Fruit fly (Drosophila melanogaster) whole organism, embryonic: Measurements from ENCODE around the gene Sidpn.
A peak's percentile ranks its signal among the peaks of the same experiment; 100 is the strongest.

Experiments used
- Abd-B ChIP-seq: fragments of 200-800 bp; sonication (Bioruptor generic); optimal IDR thresholded peaks from 2 replicates; lab custom pipeline; 2018; ENCODE audit warnings: missing biosample characterization, mild to moderate bottlenecking, missing genetic modification characterization, moderate library complexity
- Adf1 ChIP-seq: fragments of 200-800 bp; sonication (Bioruptor generic); IDR thresholded peaks from 2 replicates; pipeline ENCODE4 v1.3.6; 2022; ENCODE audit warnings: missing biosample characterization, missing genetic modification characterization
- Atf-2 ChIP-seq: fragments of 200-800 bp; sonication (Bioruptor generic); optimal IDR thresholded peaks from 2 replicates; lab custom pipeline; 2016; ENCODE audit warnings: missing biosample characterization, missing genetic modification characterization
- Bdp1 ChIP-seq: fragments of 200-800 bp; sonication (Bioruptor generic); optimal IDR thresholded peaks from 3 replicates; lab custom pipeline; 2016; ENCODE audit warnings: missing biosample characterization, missing genetic modification characterization
- CG14441 ChIP-seq: fragments of 200-800 bp; sonication (Bioruptor generic); IDR thresholded peaks from 2 replicates; pipeline ENCODE4 v1.3.6; 2022; ENCODE audit warnings: missing biosample characterization, missing genetic modification characterization
- CG1602 ChIP-seq: fragments of 200-800 bp; sonication (Bioruptor generic); optimal IDR thresholded peaks from 3 replicates; lab custom pipeline; 2016; ENCODE audit warnings: missing biosample characterization, missing genetic modification characterization
- CG17912 ChIP-seq: fragments of 200-800 bp; sonication (Bioruptor generic); optimal IDR thresholded peaks from 2 replicates; lab custom pipeline; 2018; ENCODE audit warnings: missing biosample characterization, mild to moderate bottlenecking, missing genetic modification characterization
- CG2202 ChIP-seq: fragments of 200-800 bp; sonication (Bioruptor generic); optimal IDR thresholded peaks from 2 replicates; lab custom pipeline; 2018; ENCODE audit warnings: missing biosample characterization, mild to moderate bottlenecking, missing genetic modification characterization
- CG2889 ChIP-seq: fragments of 200-800 bp; sonication (Bioruptor generic); IDR thresholded peaks from 3 replicates; pipeline ENCODE4 v1.3.6; 2022; ENCODE audit warnings: missing biosample characterization, missing genetic modification characterization
- CG31441 ChIP-seq: fragments of 200-800 bp; sonication (Bioruptor generic); IDR thresholded peaks from 2 replicates; pipeline ENCODE4 v1.3.6; 2022; ENCODE audit warnings: missing biosample characterization, missing genetic modification characterization
- CG3838 ChIP-seq: fragments of 200-800 bp; sonication (Bioruptor generic); optimal IDR thresholded peaks from 3 replicates; lab custom pipeline; 2016; ENCODE audit warnings: missing biosample characterization, missing genetic modification characterization
- CG43689 ChIP-seq: fragments of 200-800 bp; sonication (Bioruptor generic); IDR thresholded peaks from 2 replicates; pipeline ENCODE4 v1.3.6; 2022; ENCODE audit warnings: missing biosample characterization, missing genetic modification characterization
- CG4424 ChIP-seq: fragments of 200-800 bp; sonication (Bioruptor generic); optimal IDR thresholded peaks from 3 replicates; lab custom pipeline; 2016; ENCODE audit warnings: missing biosample characterization, missing genetic modification characterization
- CG4707 ChIP-seq: fragments of 200-800 bp; sonication (Bioruptor generic); optimal IDR thresholded peaks from 2 replicates; lab custom pipeline; 2018; ENCODE audit warnings: missing biosample characterization, mild to moderate bottlenecking, missing genetic modification characterization, moderate library complexity
- CG4730 ChIP-seq: fragments of 200-800 bp; sonication (Bioruptor generic); IDR thresholded peaks from 2 replicates; pipeline ENCODE4 v1.3.6; 2022; ENCODE audit warnings: missing biosample characterization, missing genetic modification characterization
- CG7839 ChIP-seq: fragments of 200-800 bp; sonication (Bioruptor generic); optimal IDR thresholded peaks from 3 replicates; lab custom pipeline; 2018; ENCODE audit warnings: missing biosample characterization, mild to moderate bottlenecking, missing genetic modification characterization, moderate library complexity
- CG8281 ChIP-seq: fragments of 200-800 bp; sonication (Bioruptor generic); optimal IDR thresholded peaks from 2 replicates; lab custom pipeline; 2018; ENCODE audit warnings: missing biosample characterization, mild to moderate bottlenecking, missing genetic modification characterization, moderate library complexity
- Dp ChIP-seq: fragments of 200-800 bp; sonication (Bioruptor generic); optimal IDR thresholded peaks from 2 replicates; lab custom pipeline; 2018; ENCODE audit warnings: missing biosample characterization, mild to moderate bottlenecking, missing genetic modification characterization, moderate library complexity
- Fer2 ChIP-seq: fragments of 200-800 bp; sonication (Bioruptor generic); optimal IDR thresholded peaks from 2 replicates; lab custom pipeline; 2018; ENCODE audit warnings: missing biosample characterization, mild to moderate bottlenecking, missing genetic modification characterization, moderate library complexity
- HHEX ChIP-seq: fragments of 200-800 bp; sonication (Bioruptor generic); optimal IDR thresholded peaks from 3 replicates; lab custom pipeline; 2017; ENCODE audit warnings: missing biosample characterization, mild to moderate bottlenecking, missing genetic modification characterization, missing genetic modification reagents
- Hr39 ChIP-seq: fragments of >200 bp; optimal IDR thresholded peaks from 2 replicates; lab custom pipeline; 2017
- Scr ChIP-seq: fragments of 200-800 bp; sonication (Bioruptor generic); IDR thresholded peaks from 2 replicates; pipeline ENCODE4 v1.3.6; 2022; ENCODE audit warnings: missing biosample characterization, missing genetic modification characterization; ENCODE audit not compliant: partially characterized antibody
- Sry-δ ChIP-seq: fragments of 200-800 bp; sonication (Bioruptor generic); optimal IDR thresholded peaks from 2 replicates; lab custom pipeline; 2016; ENCODE audit warnings: missing biosample characterization, missing genetic modification characterization
- Tbp ChIP-seq: fragments of >200 bp; optimal IDR thresholded peaks from 2 replicates; lab custom pipeline; 2018; ENCODE audit warnings: missing biosample characterization, missing genetic modification characterization
- Vsx1 ChIP-seq: fragments of 200-800 bp; sonication (Bioruptor generic); optimal IDR thresholded peaks from 2 replicates; lab custom pipeline; 2017; ENCODE audit warnings: missing biosample characterization, mild to moderate bottlenecking, missing genetic modification characterization, missing genetic modification reagents
- chinmo ChIP-seq: fragments of 200-800 bp; sonication (Bioruptor generic); IDR thresholded peaks from 4 replicates; pipeline ENCODE4 v1.3.6; 2022; ENCODE audit warnings: missing biosample characterization, missing genetic modification characterization; ENCODE audit not compliant: partially characterized antibody
- dati ChIP-seq: fragments of 200-800 bp; sonication (Bioruptor generic); IDR thresholded peaks from 2 replicates; pipeline ENCODE4 v1.3.6; 2022; ENCODE audit warnings: missing biosample characterization, missing genetic modification characterization
- dmrt11E ChIP-seq: fragments of 200-800 bp; sonication (Bioruptor generic); optimal IDR thresholded peaks from 3 replicates; lab custom pipeline; 2018; ENCODE audit warnings: missing biosample characterization, mild to moderate bottlenecking, missing genetic modification characterization, moderate library complexity
- dysf ChIP-seq: fragments of 200-800 bp; sonication (Bioruptor generic); IDR thresholded peaks from 3 replicates; pipeline ENCODE4 v1.3.6; 2022; ENCODE audit warnings: missing biosample characterization, missing genetic modification characterization
- fd3F ChIP-seq: fragments of 200-800 bp; sonication (Bioruptor generic); optimal IDR thresholded peaks from 2 replicates; lab custom pipeline; 2018; ENCODE audit warnings: missing biosample characterization, mild to moderate bottlenecking, missing genetic modification characterization, moderate library complexity
- gce ChIP-seq: fragments of 200-800 bp; sonication (Bioruptor generic); IDR thresholded peaks from 3 replicates; pipeline ENCODE4 v1.3.6; 2022; ENCODE audit warnings: missing biosample characterization, missing genetic modification characterization
- insv ChIP-seq, 2 experiments: fragments of 200-800 bp; sonication (Bioruptor generic); optimal IDR thresholded peaks; 3 replicates each; lab custom pipeline; 2016 to 2018; ENCODE audit warnings: missing biosample characterization in 2 of 2, missing genetic modification characterization in 2 of 2
- knrl ChIP-seq: fragments of 200-800 bp; sonication (Bioruptor generic); IDR thresholded peaks from 3 replicates; pipeline ENCODE4 v1.3.6; 2022; ENCODE audit warnings: missing biosample characterization, missing genetic modification characterization; ENCODE audit not compliant: partially characterized antibody
- lmd ChIP-seq: fragments of 200-800 bp; sonication (Bioruptor generic); IDR thresholded peaks from 2 replicates; pipeline ENCODE4 v1.3.6; 2022; ENCODE audit warnings: missing biosample characterization, missing genetic modification characterization
- lov ChIP-seq, 2 experiments: fragments of 200-800 bp in 1 of 2; fragments of >200 bp in 1 of 2; sonication (Bioruptor generic) in 1 of 2; IDR thresholded peaks in 1 of 2; optimal IDR thresholded peaks in 1 of 2; 2 replicates in 1 of 2; 3 replicates in 1 of 2; pipeline versions ENCODE4 v1.3.6 to Lab custom; 2017 to 2022; ENCODE audit warnings: missing biosample characterization in 1 of 2, missing genetic modification characterization in 1 of 2
- luna ChIP-seq: fragments of 200-800 bp; sonication (Bioruptor generic); optimal IDR thresholded peaks from 2 replicates; lab custom pipeline; 2016; ENCODE audit warnings: missing biosample characterization, missing genetic modification characterization
- p53 ChIP-seq: fragments of 200-800 bp; sonication (Bioruptor generic); optimal IDR thresholded peaks from 2 replicates; lab custom pipeline; 2016; ENCODE audit warnings: missing biosample characterization, missing genetic modification characterization
- phol ChIP-seq: fragments of 200-800 bp; sonication (Bioruptor generic); optimal IDR thresholded peaks from 3 replicates; lab custom pipeline; 2018; ENCODE audit warnings: missing biosample characterization, mild to moderate bottlenecking, missing genetic modification characterization, moderate library complexity
- pita ChIP-seq: fragments of 200-800 bp; sonication (Bioruptor generic); optimal IDR thresholded peaks from 2 replicates; lab custom pipeline; 2017; ENCODE audit warnings: missing biosample characterization, mild to moderate bottlenecking, missing genetic modification characterization
- row ChIP-seq: fragments of 200-800 bp; sonication (Bioruptor generic); IDR thresholded peaks from 3 replicates; pipeline ENCODE4 v1.3.6; 2022; ENCODE audit warnings: missing biosample characterization, missing genetic modification characterization
- shn ChIP-seq: fragments of 200-800 bp; sonication (Bioruptor generic); optimal IDR thresholded peaks from 3 replicates; lab custom pipeline; 2016; ENCODE audit warnings: missing biosample characterization, missing genetic modification characterization
- sima ChIP-seq: fragments of 200-800 bp; sonication (Bioruptor generic); optimal IDR thresholded peaks from 2 replicates; lab custom pipeline; 2016; ENCODE audit warnings: missing biosample characterization, missing genetic modification characterization
- slou ChIP-seq: fragments of 200-800 bp; sonication (Bioruptor generic); optimal IDR thresholded peaks from 3 replicates; lab custom pipeline; 2016; ENCODE audit warnings: missing biosample characterization, missing genetic modification characterization
- ssp ChIP-seq: fragments of 200-800 bp; sonication (Bioruptor generic); IDR thresholded peaks from 2 replicates; pipeline ENCODE4 v1.3.6; 2022; ENCODE audit warnings: missing biosample characterization, missing genetic modification characterization
- tgo ChIP-seq: fragments of 200-800 bp; sonication (Bioruptor generic); IDR thresholded peaks from 3 replicates; pipeline ENCODE4 v1.3.6; 2022; ENCODE audit warnings: missing biosample characterization, missing genetic modification characterization
- toy ChIP-seq: fragments of 200-800 bp; sonication (Bioruptor generic); IDR thresholded peaks from 2 replicates; pipeline ENCODE4 v1.3.6; 2022; ENCODE audit warnings: missing biosample characterization, missing genetic modification characterization
- trem ChIP-seq: fragments of 200-800 bp; optimal IDR thresholded peaks from 3 replicates; lab custom pipeline; 2019; ENCODE audit warnings: missing biosample characterization, mild to moderate bottlenecking, missing genetic modification characterization, moderate library complexity
- tup ChIP-seq: fragments of 200-800 bp; sonication (Bioruptor generic); optimal IDR thresholded peaks from 2 replicates; lab custom pipeline; 2016; ENCODE audit warnings: missing biosample characterization, mild to moderate bottlenecking, missing genetic modification characterization, moderate library complexity
- tx ChIP-seq: fragments of 200-800 bp; sonication (Bioruptor generic); optimal IDR thresholded peaks from 2 replicates; lab custom pipeline; 2016; ENCODE audit warnings: missing biosample characterization, missing genetic modification characterization
- unpg ChIP-seq: fragments of 200-800 bp; sonication (Bioruptor generic); optimal IDR thresholded peaks from 3 replicates; lab custom pipeline; 2018; ENCODE audit warnings: missing biosample characterization, mild to moderate bottlenecking, missing genetic modification characterization, moderate library complexity

Sidpn gene

dm6 chr2L:19045111-19045560 is 17.6 kb downstream of the Sidpn start, which contains the start of the genes Ttc19 and Acn (continued):
- TF ChIP-seq pita (GFP tag; lab: Kevin White, UChicago) (no peak), Atf-2 (peak; percentile 80), dysf (GFP tag; lab: Robert Waterston, UW) (peak; percentile 77), slou (GFP tag; lab: Kevin White, UChicago) (peak; percentile 69), Bdp1 (peak; percentile 78), fd3F (peak; percentile 72), unpg (GFP tag; lab: Kevin White, UChicago) (peak; percentile 81), chinmo (peak; percentile 86), ssp (GFP tag; lab: Robert Waterston, UW) (peak; percentile 82), Vsx1 (no peak), knrl (GFP tag; lab: Robert Waterston, UW) (peak; percentile 96), p53 (GFP tag; lab: Kevin White, UChicago) (peak; percentile 65), CG1602 (GFP tag; lab: Kevin White, UChicago) (peak; percentile 83), Tbp (GFP tag; lab: Kevin White, UChicago) (no peak), Hr39 (no peak), insv (GFP tag; optimal IDR thresholded peaks at IDR 0.05; lab: Kevin White, UChicago) (peak in 1 of 2 experiments; percentile 66), CG31441 (GFP tag; lab: Robert Waterston, UW) (no peak; the same call in 1 of the 2 replicates), luna (GFP tag; lab: Kevin White, UChicago) (peak; percentile 64), gce (GFP tag; lab: Robert Waterston, UW) (0 out of 3 replicates have a peak, but pooled peaks have one; percentile 33), lmd (GFP tag; lab: Robert Waterston, UW) (peak; percentile 79), Scr (GFP tag; lab: Robert Waterston, UW) (peak; percentile 98), Dp (GFP tag; lab: Kevin White, UChicago) (peak; percentile 53), Abd-B (peak; percentile 82), row (GFP tag; lab: Robert Waterston, UW) (peak; percentile 96), CG7839 (peak; percentile 78), sima (GFP tag; lab: Kevin White, UChicago) (no peak), CG43689 (0 out of 2 replicates have a peak, but pooled peaks have one; percentile 9), tup (GFP tag; lab: Kevin White, UChicago) (peak; percentile 71), CG4730 (GFP tag; lab: Robert Waterston, UW) (peak; percentile 77), Fer2 (tag; lab: Kevin White, UChicago) (peak; percentile 71), lov (optimal IDR thresholded peaks at IDR 0.05; lab: Kevin White, UChicago) (no peak), lov (GFP tag; IDR thresholded peaks at IDR 0.05; lab: Robert Waterston, UW) (peak; percentile 71; the same call in 2 of the 3 replicates), CG2889 (peak; percentile 71; the same call in 1 of the 3 replicates), trem (tag; lab: Kevin White, UChicago) (peak; percentile 90), Adf1 (GFP tag; lab: Robert Waterston, UW) (peak; percentile 70), CG3838 (GFP tag; lab: Kevin White, UChicago) (peak; percentile 59), dmrt11E (tag; lab: Kevin White, UChicago) (peak; percentile 74), CG17912 (peak; percentile 59), shn (GFP tag; lab: Kevin White, UChicago) (peak; percentile 90), tx (GFP tag; lab: Kevin White, UChicago) (peak; percentile 86), toy (GFP tag; lab: Robert Waterston, UW) (no peak), CG8281 (tag; lab: Kevin White, UChicago) (peak; percentile 98), dati (GFP tag; lab: Robert Waterston, UW) (peak; percentile 45; the same call in 1 of the 2 replicates), CG14441 (GFP tag; lab: Robert Waterston, UW) (peak; percentile 82), CG4707 (GFP tag; lab: Kevin White, UChicago) (peak; percentile 25), Sry-δ (GFP tag; lab: Kevin White, UChicago) (peak; percentile 98), CG4424 (peak; percentile 87), CG2202 (tag; lab: Kevin White, UChicago) (peak; percentile 66), phol (tag; lab: Kevin White, UChicago) (peak; percentile 96), tgo (peak; percentile 86), HHEX (GFP tag; lab: Kevin White, UChicago) (peak; percentile 57)
